Worm (Caenorhabditis elegans) whole organism, young adult: ENCODE data around the gene W04G3.5.

Source experiments
- F33H1.4 ChIP-seq: fragments of 200-800 bp; sonication (Bioruptor generic); IDR thresholded peaks from 2 replicates; pipeline ENCODE4 v1.3.6; 2022; ENCODE audit warnings: missing genetic modification reagents, missing genetic modification characterization, missing compliant biosample characterization
- Y95B8A.8 ChIP-seq: fragments of 200-800 bp; sonication (Bioruptor generic); IDR thresholded peaks from 2 replicates; pipeline ENCODE4 v1.3.6; 2022; ENCODE audit warnings: missing genetic modification reagents, missing genetic modification characterization, missing compliant biosample characterization
- let-607 ChIP-seq, 2 experiments: fragments of 200-800 bp in 1 of 2; sonication (Bioruptor generic) in 1 of 2; sonication (generic microtip) in 1 of 2; optimal IDR thresholded peaks; 2 replicates each; lab custom pipeline; 2016 to 2018; ENCODE audit warnings: mild to moderate bottlenecking in 2 of 2, missing compliant biosample characterization in 2 of 2, missing genetic modification characterization in 2 of 2, moderate library complexity in 2 of 2, missing genotype in 1 of 2
- lsl-1 ChIP-seq: fragments of 200-800 bp; sonication (Bioruptor generic); optimal IDR thresholded peaks from 2 replicates; lab custom pipeline; 2018; ENCODE audit warnings: mild to moderate bottlenecking, missing genetic modification characterization, moderate library complexity, missing compliant biosample characterization
- nfya-1 ChIP-seq: sonication (generic microtip); optimal IDR thresholded peaks from 2 replicates; lab custom pipeline; 2017; ENCODE audit warnings: antibody characterized with exemption, missing compliant biosample characterization, missing genetic modification characterization, borderline replicate concordance; ENCODE audit not compliant: insufficient read depth

- TF ChIP-seq nfya-1 (no peak), let-607 (tag; optimal IDR thresholded peaks at IDR 0.05; lab: Kevin White, UChicago) (no peak), F33H1.4 (GFP tag; lab: Robert Waterston, UW) (no peak), lsl-1 (GFP tag; lab: Kevin White, UChicago) (no peak), Y95B8A.8 (GFP tag; lab: Robert Waterston, UW) (no peak)
These were observed 41.0 kb downstream of the W04G3.5 start for ce11 chrX:11114420-11114819.
